Fruit fly (Drosophila melanogaster) whole organism, prepupa: Measurements from ENCODE around the gene S.

Source experiments
- Blimp-1 ChIP-seq: fragments of 200-800 bp; sonication (Bioruptor generic); optimal IDR thresholded peaks from 3 replicates; lab custom pipeline; 2017; ENCODE audit warnings: missing biosample characterization, missing genetic modification characterization, mild to moderate bottlenecking, moderate library complexity, missing genetic modification reagents
- CG10631 ChIP-seq: fragments of 200-800 bp; sonication (Bioruptor generic); optimal IDR thresholded peaks from 2 replicates; lab custom pipeline; 2016; ENCODE audit warnings: missing biosample characterization, missing genetic modification characterization
- CG11762 ChIP-seq: fragments of 200-800 bp; sonication (Bioruptor generic); optimal IDR thresholded peaks from 3 replicates; lab custom pipeline; 2016; ENCODE audit warnings: missing biosample characterization, missing genetic modification characterization; ENCODE audit not compliant: insufficient read depth
- CG11902 ChIP-seq: fragments of 200-800 bp; sonication (Bioruptor generic); optimal IDR thresholded peaks from 3 replicates; lab custom pipeline; 2016; ENCODE audit warnings: missing biosample characterization, missing genetic modification characterization
- CG15336 ChIP-seq: fragments of 200-800 bp; sonication (Bioruptor generic); IDR thresholded peaks from 2 replicates; pipeline ENCODE4 v1.3.6; 2022; ENCODE audit warnings: missing biosample characterization, missing genetic modification characterization
- CG1621 ChIP-seq: fragments of 200-800 bp; sonication (Bioruptor generic); optimal IDR thresholded peaks from 3 replicates; lab custom pipeline; 2018; ENCODE audit warnings: missing biosample characterization, mild to moderate bottlenecking, missing genetic modification characterization
- CG16779 ChIP-seq: fragments of 200-800 bp; sonication (Bioruptor generic); optimal IDR thresholded peaks from 3 replicates; lab custom pipeline; 2017; ENCODE audit warnings: missing biosample characterization, mild to moderate bottlenecking, missing genetic modification characterization
- CG32006 ChIP-seq: fragments of 200-800 bp; sonication (Bioruptor generic); optimal IDR thresholded peaks from 3 replicates; lab custom pipeline; 2017; ENCODE audit warnings: missing biosample characterization, mild to moderate bottlenecking, missing genetic modification characterization
- CG3919 ChIP-seq: fragments of 200-800 bp; sonication (Bioruptor generic); optimal IDR thresholded peaks from 3 replicates; lab custom pipeline; 2016; ENCODE audit warnings: missing biosample characterization, missing genetic modification characterization
- CG4318 ChIP-seq: fragments of 200-800 bp; sonication (Bioruptor generic); optimal IDR thresholded peaks from 3 replicates; lab custom pipeline; 2017; ENCODE audit warnings: missing biosample characterization, mild to moderate bottlenecking, missing genetic modification characterization
- CG6163 ChIP-seq: fragments of 200-800 bp; sonication (Bioruptor generic); IDR thresholded peaks from 3 replicates; pipeline ENCODE4 v1.3.6; 2022; ENCODE audit warnings: missing biosample characterization, missing genetic modification characterization
- CG6276 ChIP-seq: fragments of 200-800 bp; sonication (Bioruptor generic); optimal IDR thresholded peaks from 2 replicates; lab custom pipeline; 2017; ENCODE audit warnings: missing biosample characterization, mild to moderate bottlenecking, missing genetic modification characterization
- CG6792 ChIP-seq: fragments of 200-800 bp; sonication (Bioruptor generic); optimal IDR thresholded peaks from 3 replicates; lab custom pipeline; 2016; ENCODE audit warnings: missing biosample characterization, missing genetic modification characterization
- CG6854 ChIP-seq: fragments of 200-800 bp; sonication (Bioruptor generic); optimal IDR thresholded peaks from 2 replicates; lab custom pipeline; 2017; ENCODE audit warnings: missing biosample characterization, mild to moderate bottlenecking, missing genetic modification characterization
- CG7368 ChIP-seq: fragments of 200-800 bp; sonication (Bioruptor generic); optimal IDR thresholded peaks from 3 replicates; lab custom pipeline; 2016; ENCODE audit warnings: missing biosample characterization, missing genetic modification characterization
- CG8319 ChIP-seq: fragments of 200-800 bp; sonication (Bioruptor generic); optimal IDR thresholded peaks from 3 replicates; lab custom pipeline; 2016; ENCODE audit warnings: missing biosample characterization, missing genetic modification characterization
- CG9139 ChIP-seq: fragments of 200-800 bp; sonication (Bioruptor generic); optimal IDR thresholded peaks from 3 replicates; lab custom pipeline; 2017; ENCODE audit warnings: missing biosample characterization, mild to moderate bottlenecking, missing genetic modification characterization
- Eip75B ChIP-seq: fragments of 200-800 bp; sonication (Bioruptor generic); optimal IDR thresholded peaks from 3 replicates; lab custom pipeline; 2016; ENCODE audit warnings: missing biosample characterization, missing genetic modification characterization
- Eip78C ChIP-seq: fragments of 200-800 bp; sonication (Bioruptor generic); peaks from one replicate; lab custom pipeline; 2016; ENCODE audit warnings: missing biosample characterization, missing genetic modification characterization
- Eip93F ChIP-seq: fragments of 200-800 bp; sonication (Bioruptor generic); optimal IDR thresholded peaks from 2 replicates; lab custom pipeline; 2016; ENCODE audit warnings: missing biosample characterization, mild to moderate bottlenecking, missing genetic modification characterization
- Ets21C ChIP-seq: fragments of 200-800 bp; sonication (Bioruptor generic); optimal IDR thresholded peaks from 3 replicates; lab custom pipeline; 2016; ENCODE audit warnings: missing biosample characterization, missing genetic modification characterization
- Ets96B ChIP-seq: fragments of 200-800 bp; optimal IDR thresholded peaks from 2 replicates; lab custom pipeline; 2019; ENCODE audit warnings: missing biosample characterization, mild to moderate bottlenecking, missing genetic modification characterization, moderate library complexity
- Gug ChIP-seq: fragments of 200-800 bp; sonication (Bioruptor generic); IDR thresholded peaks from 2 replicates; pipeline ENCODE4 v1.3.6; 2022; ENCODE audit warnings: missing biosample characterization, missing genetic modification characterization
- Hr38 ChIP-seq: sonication (Bioruptor generic); optimal IDR thresholded peaks from 2 replicates; lab custom pipeline; 2016; ENCODE audit warnings: missing biosample characterization, missing genetic modification characterization
- Hr39 ChIP-seq: fragments of 200-800 bp; sonication (Bioruptor generic); optimal IDR thresholded peaks from 2 replicates; lab custom pipeline; 2016; ENCODE audit warnings: missing biosample characterization, missing genetic modification characterization
- Met ChIP-seq: fragments of 200-800 bp; sonication (Bioruptor generic); optimal IDR thresholded peaks from 3 replicates; lab custom pipeline; 2016; ENCODE audit warnings: missing biosample characterization, missing genetic modification characterization
- OdsH ChIP-seq: fragments of 200-800 bp; sonication (Bioruptor generic); optimal IDR thresholded peaks from 3 replicates; lab custom pipeline; 2016; ENCODE audit warnings: missing biosample characterization, missing genetic modification characterization
- Smox ChIP-seq: fragments of 200-800 bp; sonication (Bioruptor generic); optimal IDR thresholded peaks from 3 replicates; lab custom pipeline; 2016; ENCODE audit warnings: missing biosample characterization, missing genetic modification characterization
- Sox102F ChIP-seq: fragments of 200-800 bp; sonication (Bioruptor generic); optimal IDR thresholded peaks from 2 replicates; lab custom pipeline; 2016; ENCODE audit warnings: missing biosample characterization, mild to moderate bottlenecking, missing genetic modification characterization
- Sox14 ChIP-seq: fragments of 200-800 bp; sonication (Bioruptor generic); optimal IDR thresholded peaks from 3 replicates; lab custom pipeline; 2016; ENCODE audit warnings: missing biosample characterization, missing genetic modification characterization
- Sox15 ChIP-seq: fragments of 200-800 bp; sonication (Bioruptor generic); optimal IDR thresholded peaks from 3 replicates; lab custom pipeline; 2016; ENCODE audit warnings: missing biosample characterization, missing genetic modification characterization
- achi ChIP-seq: fragments of 200-800 bp; sonication (Bioruptor generic); optimal IDR thresholded peaks from 3 replicates; lab custom pipeline; 2016; ENCODE audit warnings: missing biosample characterization, missing genetic modification characterization
- acj6 ChIP-seq: fragments of 200-800 bp; sonication (Bioruptor generic); optimal IDR thresholded peaks from 3 replicates; lab custom pipeline; 2016; ENCODE audit warnings: missing biosample characterization, missing genetic modification characterization
- cyc ChIP-seq: fragments of 200-800 bp; sonication (Bioruptor generic); optimal IDR thresholded peaks from 3 replicates; lab custom pipeline; 2016; ENCODE audit warnings: missing biosample characterization, missing genetic modification characterization
- dac ChIP-seq: fragments of 200-800 bp; sonication (Bioruptor generic); optimal IDR thresholded peaks from 2 replicates; lab custom pipeline; 2017; ENCODE audit warnings: missing biosample characterization, mild to moderate bottlenecking, missing genetic modification characterization
- dsx ChIP-seq: fragments of 200-800 bp; optimal IDR thresholded peaks from 3 replicates; lab custom pipeline; 2019; ENCODE audit warnings: missing biosample characterization, mild to moderate bottlenecking, missing genetic modification characterization, moderate library complexity; ENCODE audit not compliant: poor library complexity, severe bottlenecking
- eg ChIP-seq: fragments of 200-800 bp; sonication (Bioruptor generic); IDR thresholded peaks from 3 replicates; pipeline ENCODE4 v1.3.6; 2022; ENCODE audit warnings: missing biosample characterization, missing genetic modification characterization
- esn ChIP-seq: fragments of 200-800 bp; sonication (Bioruptor generic); optimal IDR thresholded peaks from 2 replicates; lab custom pipeline; 2016; ENCODE audit warnings: missing biosample characterization, mild to moderate bottlenecking, missing genetic modification characterization, moderate library complexity
- fd85E ChIP-seq: fragments of 200-800 bp; sonication (Bioruptor generic); optimal IDR thresholded peaks from 3 replicates; lab custom pipeline; 2016; ENCODE audit warnings: missing biosample characterization, missing genetic modification characterization
- fkh ChIP-seq: fragments of 200-800 bp; sonication (Bioruptor generic); optimal IDR thresholded peaks from 3 replicates; lab custom pipeline; 2017; ENCODE audit warnings: missing biosample characterization, mild to moderate bottlenecking, missing genetic modification characterization, moderate library complexity
- lz ChIP-seq: fragments of 200-800 bp; sonication (Bioruptor generic); optimal IDR thresholded peaks from 3 replicates; lab custom pipeline; 2016; ENCODE audit warnings: missing biosample characterization, missing genetic modification characterization
- net ChIP-seq: fragments of 200-800 bp; sonication (Bioruptor generic); optimal IDR thresholded peaks from 3 replicates; lab custom pipeline; 2016; ENCODE audit warnings: missing biosample characterization, missing genetic modification characterization
- pdm3 ChIP-seq: fragments of 200-800 bp; sonication (Bioruptor generic); optimal IDR thresholded peaks from 3 replicates; lab custom pipeline; 2016; ENCODE audit warnings: missing biosample characterization, missing genetic modification characterization
- salr ChIP-seq, 2 experiments: fragments of 200-800 bp; sonication (Bioruptor generic); optimal IDR thresholded peaks; 3 replicates each; lab custom pipeline; 2016 to 2018; ENCODE audit warnings: missing biosample characterization in 2 of 2, missing genetic modification characterization in 2 of 2, mild to moderate bottlenecking in 1 of 2
- ss ChIP-seq, 2 experiments: fragments of 200-800 bp; sonication (Bioruptor generic); optimal IDR thresholded peaks; 2 replicates in 1 of 2; 3 replicates in 1 of 2; lab custom pipeline; 2017 to 2018; ENCODE audit warnings: mild to moderate bottlenecking in 2 of 2, missing biosample characterization in 2 of 2, missing genetic modification characterization in 2 of 2, moderate library complexity in 1 of 2
- svp ChIP-seq: fragments of 200-800 bp; sonication (Bioruptor generic); peaks from one replicate; lab custom pipeline; 2016; ENCODE audit warnings: missing biosample characterization, missing genetic modification characterization
- topi ChIP-seq: fragments of 200-800 bp; sonication (Bioruptor generic); optimal IDR thresholded peaks from 3 replicates; lab custom pipeline; 2016; ENCODE audit warnings: missing biosample characterization, missing genetic modification characterization

The S gene

DNA sequence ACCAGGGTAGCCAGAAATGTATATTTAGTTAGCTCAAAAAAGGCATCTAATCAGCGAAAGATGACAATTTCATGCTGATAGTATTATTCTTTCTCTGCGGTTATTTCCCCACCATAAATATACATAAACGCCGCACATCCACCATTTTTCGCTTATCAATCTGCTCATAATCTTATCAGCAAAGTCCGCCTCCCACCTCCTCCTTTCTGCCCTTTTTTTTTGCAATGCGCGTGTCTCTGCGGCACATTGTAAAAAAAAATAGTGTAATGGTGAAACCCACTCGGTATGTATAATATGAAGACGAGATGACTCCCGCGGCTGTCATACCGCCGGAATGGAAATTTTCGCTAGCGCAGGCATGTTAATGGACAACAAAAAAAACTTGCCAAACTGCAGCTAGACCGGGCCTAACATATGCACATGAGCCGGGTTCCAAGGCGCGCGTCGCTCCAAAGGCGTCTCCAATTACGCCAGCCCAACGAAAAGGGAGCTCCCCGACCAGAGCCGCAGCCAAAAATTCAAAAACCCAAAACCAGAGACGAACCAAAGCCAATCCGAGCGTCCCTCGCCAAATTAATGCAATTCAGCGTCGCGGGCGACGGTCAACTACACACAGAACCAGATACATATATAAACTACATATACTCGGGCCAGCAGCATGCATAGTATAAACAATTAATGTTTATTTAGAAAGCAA lies 42.7 kb upstream of the S start:
- TF ChIP-seq CG16779 (no peak), eg (GFP tag; lab: Robert Waterston, UW) (no peak), CG6163 (peak; percentile 23; the same call in 1 of the 3 replicates), CG11762 (no peak)

DNA sequence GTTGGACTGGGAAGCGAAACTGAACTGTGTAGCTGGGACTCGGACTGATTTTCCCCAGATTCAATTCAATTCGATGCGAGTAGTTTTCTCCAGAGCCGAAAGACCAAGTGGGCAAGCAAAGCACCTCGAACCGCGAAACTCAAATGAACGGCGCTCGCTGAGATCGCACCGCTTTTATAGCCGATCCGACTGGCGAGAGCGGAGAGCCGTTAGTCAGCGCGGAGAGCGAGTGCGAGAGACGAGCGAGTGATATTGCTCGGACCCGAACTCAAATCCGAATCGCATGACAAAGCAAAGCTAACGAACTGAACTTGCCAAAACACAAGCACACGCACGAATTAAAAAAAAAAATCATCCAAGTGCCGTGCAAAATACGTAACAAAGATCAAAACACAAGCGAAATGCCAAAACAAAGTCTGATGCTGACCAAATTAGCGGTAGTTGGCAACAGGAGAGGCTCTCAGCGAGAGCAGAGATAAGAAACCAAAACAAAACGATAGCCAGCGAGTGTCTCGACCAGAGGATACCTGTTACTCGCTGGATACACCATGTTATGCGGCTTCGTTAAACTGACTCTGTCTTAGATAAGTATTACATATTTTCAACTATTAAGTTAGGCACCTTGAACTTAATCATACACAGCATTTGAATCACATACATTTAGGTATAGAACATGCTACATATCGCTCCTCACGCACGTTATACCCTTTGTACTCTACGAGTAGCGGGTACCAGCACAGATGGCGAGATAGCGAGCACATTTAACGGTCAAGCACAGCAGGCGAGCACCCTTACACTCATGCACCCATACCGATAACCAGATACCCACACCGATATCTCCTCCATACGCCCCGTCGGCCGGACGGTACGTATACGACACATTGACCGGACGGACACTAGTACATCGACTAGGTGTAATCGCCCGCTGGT lies 41.5 kb upstream of the S start:
- TF ChIP-seq Sox102F (GFP tag; lab: Kevin White, UChicago) (peak; percentile 82), dsx (GFP tag; lab: Kevin White, UChicago) (peak; percentile 34), CG6854 (no peak), CG6276 (peak; percentile 72), salr (GFP tag; optimal IDR thresholded peaks at IDR 0.05; lab: Kevin White, UChicago) (peak in 1 of 2 experiments; percentile 73), Blimp-1 (GFP tag; lab: Kevin White, UChicago) (peak; percentile 2), CG7368 (peak; percentile 69), fkh (GFP tag; lab: Kevin White, UChicago) (peak; percentile 20), CG6792 (GFP tag; lab: Kevin White, UChicago) (peak; percentile 77), eg (GFP tag; lab: Robert Waterston, UW) (peak; percentile 84), dac (GFP tag; lab: Kevin White, UChicago) (peak; percentile 47), OdsH (peak; percentile 77), cyc (GFP tag; lab: Kevin White, UChicago) (peak; percentile 73), Smox (GFP tag; lab: Kevin White, UChicago) (peak; percentile 81), CG15336 (GFP tag; lab: Robert Waterston, UW) (peak; percentile 78), CG4318 (GFP tag; lab: Kevin White, UChicago) (peak; percentile 31), CG16779 (peak; percentile 35), Hr39 (GFP tag; lab: Kevin White, UChicago) (peak; percentile 82), Eip93F (GFP tag; lab: Kevin White, UChicago) (peak; percentile 62), CG3919 (GFP tag; lab: Kevin White, UChicago) (peak; percentile 71), achi (peak; percentile 76), Ets96B (tag; lab: Kevin White, UChicago) (peak; percentile 55), lz (GFP tag; lab: Kevin White, UChicago) (peak; percentile 83), CG11902 (GFP tag; lab: Kevin White, UChicago) (peak; percentile 67), CG10631 (GFP tag; lab: Kevin White, UChicago) (peak; percentile 68), Sox15 (peak; percentile 73), net (peak; percentile 84), Eip78C (peak; percentile 94), Ets21C (peak; percentile 57), CG9139 (GFP tag; lab: Kevin White, UChicago) (peak; percentile 9), Met (peak; percentile 81), svp (GFP tag; lab: Kevin White, UChicago) (peak; percentile 96), esn (peak; percentile 82), Gug (GFP tag; lab: Robert Waterston, UW) (peak; percentile 70), Eip75B (GFP tag; lab: Kevin White, UChicago) (peak; percentile 77), acj6 (GFP tag; lab: Kevin White, UChicago) (peak; percentile 84), topi (GFP tag; lab: Kevin White, UChicago) (peak; percentile 81), pdm3 (GFP tag; lab: Kevin White, UChicago) (peak; percentile 85), CG1621 (tag; lab: Kevin White, UChicago) (peak; percentile 55), fd85E (GFP tag; lab: Kevin White, UChicago) (peak; percentile 24), ss (GFP tag; optimal IDR thresholded peaks at IDR 0.05; lab: Kevin White, UChicago) (peak in 1 of 2 experiments; percentile 59), CG8319 (GFP tag; lab: Kevin White, UChicago) (peak; percentile 75), CG32006 (peak; percentile 85), Sox14 (GFP tag; lab: Kevin White, UChicago) (peak; percentile 87), Hr38 (GFP tag; lab: Kevin White, UChicago) (no peak)
